1 worm cellular context compared by ENCODE assay signal in the genomic region with DNA sequence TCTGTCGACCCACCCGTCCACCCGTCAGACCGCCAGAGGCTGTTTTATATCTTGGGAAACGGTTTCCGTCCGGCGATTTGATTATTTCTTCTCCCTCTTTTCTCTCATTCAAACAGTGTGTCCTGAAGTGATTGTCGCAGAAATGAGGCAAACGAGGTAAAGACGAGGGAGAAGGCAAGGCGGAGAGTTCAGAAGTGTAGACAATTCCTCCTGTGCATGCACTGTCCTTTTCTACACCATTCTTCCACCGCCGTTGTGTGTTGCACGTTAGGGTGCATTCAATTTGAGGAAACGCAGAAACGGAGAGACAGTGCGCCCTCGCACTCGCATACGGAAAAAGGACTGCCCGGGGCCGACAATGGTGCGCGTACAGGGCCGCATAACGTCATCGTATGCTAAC.
A peak's percentile ranks its signal among the peaks of the same experiment; 100 is the strongest.
TF ChIP-seq lines count a peak whose summit lies in the region.

No protein-coding gene starts in this region.

TF ChIP-seq in whole organism, L1 larva, 84 proteins besides CTCF, POLR2A, EP300 and RAD21 (continued from another document):
- TF ChIP-seq dpl-1 (GFP tag; optimal IDR thresholded peaks at IDR 0.05; lab: Kevin White, UChicago): no peak
- no peak for TF ChIP-seq unc-30 (tag; optimal IDR thresholded peaks at IDR 0.05; lab: Kevin White, UChicago)
- no peak for TF ChIP-seq sup-37 (GFP tag; optimal IDR thresholded peaks at IDR 0.05; lab: Kevin White, UChicago)
- no peak for TF ChIP-seq rnt-1 (tag; optimal IDR thresholded peaks at IDR 0.05; lab: Kevin White, UChicago)
- TF ChIP-seq alr-1 (tag; optimal IDR thresholded peaks at IDR 0.05; lab: Kevin White, UChicago; ENCODE audit: borderline replicate concordance): no peak
- TF ChIP-seq nhr-12 (tag; optimal IDR thresholded peaks at IDR 0.05; lab: Kevin White, UChicago): no peak
- no peak for TF ChIP-seq xbp-1 (tag; optimal IDR thresholded peaks at IDR 0.05; lab: Kevin White, UChicago)
- TF ChIP-seq irx-1 (tag; optimal IDR thresholded peaks at IDR 0.05; lab: Kevin White, UChicago): no peak
- TF ChIP-seq nhr-71 (tag; optimal IDR thresholded peaks at IDR 0.05; lab: Kevin White, UChicago): peak; percentile 6
- TF ChIP-seq swsn-7 (tag; optimal IDR thresholded peaks at IDR 0.05; lab: Kevin White, UChicago): peak; percentile 3
- TF ChIP-seq mep-1 (tag; optimal IDR thresholded peaks at IDR 0.05; lab: Kevin White, UChicago): peak; percentile 58
- no peak for TF ChIP-seq fos-1 (tag; optimal IDR thresholded peaks at IDR 0.05; lab: Kevin White, UChicago)
- no peak for TF ChIP-seq tlp-1 (tag; optimal IDR thresholded peaks at IDR 0.05; lab: Kevin White, UChicago)
- TF ChIP-seq C16A3.4 (tag; optimal IDR thresholded peaks at IDR 0.05; lab: Kevin White, UChicago): no peak
- TF ChIP-seq blmp-1 (tag; optimal IDR thresholded peaks at IDR 0.05; lab: Kevin White, UChicago): peak; percentile 47
- no peak for TF ChIP-seq tbx-2 (tag; optimal IDR thresholded peaks at IDR 0.05; lab: Kevin White, UChicago)
- no peak for TF ChIP-seq aha-1 (tag; optimal IDR thresholded peaks at IDR 0.05; lab: Kevin White, UChicago)
- no peak for TF ChIP-seq hlh-4 (tag; optimal IDR thresholded peaks at IDR 0.05; lab: Kevin White, UChicago)
- no peak for TF ChIP-seq snpc-4 (tag; optimal IDR thresholded peaks at IDR 0.05; lab: Kevin White, UChicago)
- TF ChIP-seq ceh-63 (GFP tag; optimal IDR thresholded peaks at IDR 0.05; lab: Kevin White, UChicago): no peak
- no peak for TF ChIP-seq ceh-82 (tag; optimal IDR thresholded peaks at IDR 0.05; lab: Kevin White, UChicago)
- no peak for TF ChIP-seq unc-86 (tag; optimal IDR thresholded peaks at IDR 0.05; lab: Kevin White, UChicago)
- TF ChIP-seq nhr-77 (tag; optimal IDR thresholded peaks at IDR 0.05; lab: Kevin White, UChicago): peak; percentile 21
- TF ChIP-seq fkh-8 (tag; optimal IDR thresholded peaks at IDR 0.05; lab: Kevin White, UChicago): no peak
- TF ChIP-seq nhr-237 (tag; optimal IDR thresholded peaks at IDR 0.05; lab: Kevin White, UChicago): no peak
- TF ChIP-seq unc-130 (tag; optimal IDR thresholded peaks at IDR 0.05; lab: Kevin White, UChicago): no peak
- TF ChIP-seq sox-4 (tag; optimal IDR thresholded peaks at IDR 0.05; lab: Kevin White, UChicago): no peak
- no peak for TF ChIP-seq fkh-10 (GFP tag; optimal IDR thresholded peaks at IDR 0.05; lab: Kevin White, UChicago)
- TF ChIP-seq mef-2 (tag; optimal IDR thresholded peaks at IDR 0.05; lab: Kevin White, UChicago): no peak
- no peak for TF ChIP-seq C34B4.2 (tag; optimal IDR thresholded peaks at IDR 0.05; lab: Kevin White, UChicago)
- no peak for TF ChIP-seq zip-4 (GFP tag; optimal IDR thresholded peaks at IDR 0.05; lab: Kevin White, UChicago)
- peak in 1 of 2 experiments; percentile 26 for TF ChIP-seq ztf-11 (tag; optimal IDR thresholded peaks at IDR 0.05; lab: Kevin White, UChicago)
- TF ChIP-seq nhr-90 (tag; optimal IDR thresholded peaks at IDR 0.05; lab: Kevin White, UChicago; ENCODE audit: poor library complexity): no peak
- TF ChIP-seq isw-1 (GFP tag; IDR thresholded peaks at IDR 0.05; lab: Robert Waterston, UW): no peak
- no peak for TF ChIP-seq ceh-8 (GFP tag; optimal IDR thresholded peaks at IDR 0.05; lab: Kevin White, UChicago)
- no peak for TF ChIP-seq dsc-1 (tag; optimal IDR thresholded peaks at IDR 0.05; lab: Kevin White, UChicago)
- peak; percentile 61 for TF ChIP-seq lin-14 (GFP tag; optimal IDR thresholded peaks at IDR 0.05; lab: Kevin White, UChicago)
- no peak for TF ChIP-seq elt-2 (tag; optimal IDR thresholded peaks at IDR 0.05; lab: Kevin White, UChicago)
- TF ChIP-seq ces-1 (GFP tag; optimal IDR thresholded peaks at IDR 0.05; lab: Kevin White, UChicago): no peak
- no peak for TF ChIP-seq mab-9 (GFP tag; IDR thresholded peaks at IDR 0.05; lab: Robert Waterston, UW)
- TF ChIP-seq lsy-2 (tag; optimal IDR thresholded peaks at IDR 0.05; lab: Kevin White, UChicago): no peak
- no peak for TF ChIP-seq F16B12.6 (tag; optimal IDR thresholded peaks at IDR 0.05; lab: Kevin White, UChicago)
- no peak for TF ChIP-seq fkh-4 (tag; optimal IDR thresholded peaks at IDR 0.05; lab: Kevin White, UChicago; ENCODE audit: borderline replicate concordance)
- no peak for TF ChIP-seq ztf-4 (tag; optimal IDR thresholded peaks at IDR 0.05; lab: Kevin White, UChicago)
- no peak for TF ChIP-seq jun-1 (tag; optimal IDR thresholded peaks at IDR 0.05; lab: Kevin White, UChicago)
- TF ChIP-seq vab-15 (tag; optimal IDR thresholded peaks at IDR 0.05; lab: Kevin White, UChicago): no peak
- TF ChIP-seq pqm-1 (tag; optimal IDR thresholded peaks at IDR 0.05; lab: Kevin White, UChicago): no peak
- peak; percentile 45 for TF ChIP-seq nhr-20 (tag; optimal IDR thresholded peaks at IDR 0.05; lab: Kevin White, UChicago)
- TF ChIP-seq ceh-88 (GFP tag; IDR thresholded peaks at IDR 0.05; lab: Robert Waterston, UW): no peak
- no peak for TF ChIP-seq lir-3 (tag; optimal IDR thresholded peaks at IDR 0.05; lab: Kevin White, UChicago; ENCODE audit: poor library complexity)
- no peak for TF ChIP-seq Y116A8C.19 (tag; optimal IDR thresholded peaks at IDR 0.05; lab: Kevin White, UChicago; ENCODE audit: borderline replicate concordance)
- no peak for TF ChIP-seq efl-1 (optimal IDR thresholded peaks at IDR 0.05; lab: Kevin White, UChicago)
- no peak for TF ChIP-seq efl-1 (GFP tag; optimal IDR thresholded peaks at IDR 0.05 in 1 of 2; lab: Kevin White, UChicago)
- TF ChIP-seq sptf-1 (tag; optimal IDR thresholded peaks at IDR 0.05; lab: Kevin White, UChicago): no peak
- TF ChIP-seq lin-39 (tag; optimal IDR thresholded peaks at IDR 0.05; lab: Kevin White, UChicago): no peak
- TF ChIP-seq elt-3 (tag; optimal IDR thresholded peaks at IDR 0.05; lab: Kevin White, UChicago): no peak
